Worm (Caenorhabditis elegans): ENCODE measurements around the gene ceh-100.

Gene ceh-100

ce11 chrII:12621908-12622566 is 18.6 kb upstream of the ceh-100 start, which contains the start of gene nspe-8:
Gene nspe-8 (minus strand): TSS chrII:12621958.
- TF ChIP-seq ztf-6 (GFP tag; IDR thresholded peaks at IDR 0.05) (no peak), bed-2 (GFP tag; IDR thresholded peaks at IDR 0.05) (no peak), ccch-3 (GFP tag; optimal IDR thresholded peaks at IDR 0.05) (no peak), ceh-79 (tag; optimal IDR thresholded peaks at IDR 0.05) (no peak)

DNA sequence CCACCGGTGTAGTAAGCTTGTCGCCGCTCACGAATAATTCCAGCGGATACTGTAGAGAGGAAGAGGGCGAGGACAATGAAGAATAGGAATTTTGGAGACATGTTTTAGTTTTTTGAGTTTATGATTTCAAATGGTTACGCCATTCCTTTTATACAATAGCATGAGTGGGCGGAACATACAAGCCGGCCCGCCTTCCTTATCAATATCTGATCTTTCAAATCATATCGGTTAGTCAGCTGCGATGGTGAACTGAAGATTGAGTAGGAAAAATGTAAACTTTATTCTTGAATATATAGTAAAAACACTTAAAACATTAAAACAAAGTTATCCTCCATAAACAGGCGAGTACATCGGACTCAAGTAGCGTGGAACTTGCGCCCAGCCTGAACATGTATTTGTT is 17.3 kb upstream of the ceh-100 start, which contains the start of gene nspe-1:
nspe-1 (minus strand) TSS at position 101 of the 400 bp plus-strand sequence.
- no peak for TF ChIP-seq mel-28 (tag; optimal IDR thresholded peaks at IDR 0.05; ENCODE audit: borderline replicate concordance)
- TF ChIP-seq ama-1 (optimal IDR thresholded peaks at IDR 0.05), result no peak
- TF ChIP-seq ama-1 (GFP tag; optimal IDR thresholded peaks at IDR 0.05), result no peak
- TF ChIP-seq lin-35 (GFP tag; optimal IDR thresholded peaks at IDR 0.05), result no peak
- TF ChIP-seq dox-1 (GFP tag; IDR thresholded peaks at IDR 0.05), result no peak
- no peak for TF ChIP-seq mcd-1 (GFP tag; IDR thresholded peaks at IDR 0.05)
- no peak for TF ChIP-seq T07F8.4 (tag; optimal IDR thresholded peaks at IDR 0.05)
- no peak for TF ChIP-seq madf-8 (GFP tag; conservative IDR thresholded peaks at IDR 0.05)
- no peak for TF ChIP-seq F22D6.2 (tag; optimal IDR thresholded peaks at IDR 0.05)

ce11 chrII:12619288-12619687 is 15.8 kb upstream of the ceh-100 start, which contains the start of gene nspe-2:
Gene nspe-2 (minus strand): TSS chrII:12619388.
- TF ChIP-seq T07F8.4 (tag; optimal IDR thresholded peaks at IDR 0.05) (no peak), mel-28 (tag; optimal IDR thresholded peaks at IDR 0.05; ENCODE audit: borderline replicate concordance) (no peak), F57C9.4 (tag; optimal IDR thresholded peaks at IDR 0.05) (no peak), unc-62 (GFP tag; optimal IDR thresholded peaks at IDR 0.05) (no peak), hrde-1 (tag; optimal IDR thresholded peaks at IDR 0.05; ENCODE audit: borderline replicate concordance) (no peak), K11D2.4 (GFP tag; IDR thresholded peaks at IDR 0.05) (no peak), him-1 (tag; optimal IDR thresholded peaks at IDR 0.05) (no peak), F22D6.2 (tag; optimal IDR thresholded peaks at IDR 0.05) (no peak), hmg-1.2 (GFP tag; IDR thresholded peaks at IDR 0.05) (no peak), Y56A3A.18 (GFP tag; IDR thresholded peaks at IDR 0.05) (no peak), F10E7.11 (tag; optimal IDR thresholded peaks at IDR 0.05) (no peak), Y53F4B.3 (GFP tag; IDR thresholded peaks at IDR 0.05) (no peak), lin-54 (GFP tag; optimal IDR thresholded peaks at IDR 0.05) (no peak), efl-1 (GFP tag; optimal IDR thresholded peaks at IDR 0.05) (no peak), F57A8.1 (GFP tag; optimal IDR thresholded peaks at IDR 0.05) (no peak)

DNA sequence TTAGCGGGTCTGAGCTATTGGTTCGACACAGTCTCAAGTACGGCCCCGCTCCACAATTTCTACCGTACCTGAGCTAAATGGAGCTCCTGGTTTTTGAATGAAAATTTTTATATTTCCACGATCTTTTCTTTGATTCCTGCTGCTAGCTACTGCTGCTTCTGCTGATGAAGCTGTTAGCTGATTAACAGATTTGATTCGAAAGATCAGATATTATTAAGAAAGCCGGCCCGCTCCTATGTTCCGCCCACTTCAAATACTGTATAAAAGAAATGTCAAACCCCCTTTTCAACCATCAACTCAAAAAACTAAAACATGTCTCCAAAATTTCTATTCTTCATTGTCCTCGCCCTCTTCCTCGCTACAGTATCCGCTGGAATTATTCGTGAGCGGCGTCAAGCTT is 14.1 kb upstream of the ceh-100 start, which contains the start of gene nspe-3:
nspe-3 (plus strand) TSS at position 301 of the 400 bp plus-strand sequence.
- TF ChIP-seq dpff-1 (tag; optimal IDR thresholded peaks at IDR 0.05), result no peak
- no peak for TF ChIP-seq Y53F4B.3 (GFP tag; IDR thresholded peaks at IDR 0.05)
- no peak for TF ChIP-seq chd-7 (tag; optimal IDR thresholded peaks at IDR 0.05)
- no peak for TF ChIP-seq mes-4 (tag; optimal IDR thresholded peaks at IDR 0.05)
- TF ChIP-seq lsl-1 (GFP tag; optimal IDR thresholded peaks at IDR 0.05), result no peak
- no peak for TF ChIP-seq F22D6.2 (tag; optimal IDR thresholded peaks at IDR 0.05)
- TF ChIP-seq hlh-26 (GFP tag; conservative IDR thresholded peaks at IDR 0.05), result no peak
- no peak for TF ChIP-seq B0336.3 (GFP tag; IDR thresholded peaks at IDR 0.05)
- no peak for TF ChIP-seq lir-1 (GFP tag; conservative IDR thresholded peaks at IDR 0.05)
- no peak for TF ChIP-seq F57A8.1 (GFP tag; optimal IDR thresholded peaks at IDR 0.05)
- no peak for TF ChIP-seq lsy-27 (tag; optimal IDR thresholded peaks at IDR 0.05; ENCODE audit: borderline replicate concordance, insufficient read depth)
- no peak for TF ChIP-seq C17E4.6 (GFP tag; IDR thresholded peaks at IDR 0.05)

All from whole organism, young adult.